Fruit fly (Drosophila melanogaster) whole organism, wandering third instar larva: ENCODE measurements around the gene CG43998.

Experiments
- Abd-B ChIP-seq: fragments of >200 bp; optimal IDR thresholded peaks from 2 replicates; lab custom pipeline; 2017; ENCODE audit warnings: missing biosample characterization, missing genetic modification characterization
- CG32264 ChIP-seq: fragments of 200-800 bp; sonication (Bioruptor generic); optimal IDR thresholded peaks from 2 replicates; lab custom pipeline; 2016; ENCODE audit warnings: missing biosample characterization, missing genetic modification characterization
- CrebA ChIP-seq: fragments of 200-800 bp; sonication (Bioruptor generic); optimal IDR thresholded peaks from 2 replicates; lab custom pipeline; 2016; ENCODE audit warnings: missing biosample characterization, mild to moderate bottlenecking, missing genetic modification characterization, borderline replicate concordance
- Dfd ChIP-seq: fragments of >200 bp; optimal IDR thresholded peaks from 2 replicates; lab custom pipeline; 2017; ENCODE audit warnings: missing biosample characterization, missing genetic modification characterization
- Dif ChIP-seq: fragments of 200-275, 200-300 bp; sonication (Bioruptor generic); optimal IDR thresholded peaks from 2 replicates; lab custom pipeline; 2018; ENCODE audit warnings: missing biosample characterization, missing genetic modification characterization; ENCODE audit not compliant: partially characterized antibody
- GATAd ChIP-seq: sonication (Bioruptor generic); optimal IDR thresholded peaks from 2 replicates; lab custom pipeline; 2016; ENCODE audit warnings: missing biosample characterization, missing genetic modification characterization
- HLH106 ChIP-seq: fragments of 200-800 bp; optimal IDR thresholded peaks from 3 replicates; lab custom pipeline; 2019; ENCODE audit warnings: missing biosample characterization, mild to moderate bottlenecking, missing genetic modification characterization, moderate library complexity
- Hnf4 ChIP-seq: fragments of 200-800 bp; sonication (Bioruptor generic); optimal IDR thresholded peaks from 2 replicates; lab custom pipeline; 2016; ENCODE audit warnings: missing biosample characterization, mild to moderate bottlenecking, missing genetic modification characterization
- Hr78 ChIP-seq: fragments of >200 bp; optimal IDR thresholded peaks from 2 replicates; lab custom pipeline; 2017; ENCODE audit warnings: missing biosample characterization, missing genetic modification characterization
- Hr83 ChIP-seq: fragments of 200-300 bp; sonication (Bioruptor generic); optimal IDR thresholded peaks from 2 replicates; lab custom pipeline; 2016; ENCODE audit warnings: missing biosample characterization, mild to moderate bottlenecking, missing genetic modification characterization, moderate library complexity; ENCODE audit not compliant: poor library complexity, severe bottlenecking
- Mio ChIP-seq: sonication (Bioruptor generic); optimal IDR thresholded peaks from 2 replicates; lab custom pipeline; 2016; ENCODE audit warnings: missing biosample characterization, missing genetic modification characterization
- Myc ChIP-seq: fragments of >200 bp; optimal IDR thresholded peaks from 2 replicates; lab custom pipeline; 2017
- N ChIP-seq: fragments of >200 bp; optimal IDR thresholded peaks from 2 replicates; lab custom pipeline; 2018; ENCODE audit warnings: missing biosample characterization, missing external identifiers, missing genetic modification characterization
- OdsH ChIP-seq: fragments of 200-800 bp; sonication (Bioruptor generic); optimal IDR thresholded peaks from 2 replicates; lab custom pipeline; 2016; ENCODE audit warnings: missing biosample characterization, mild to moderate bottlenecking, missing genetic modification characterization
- Rel ChIP-seq, 2 experiments: fragments of 200-800 bp; sonication (Bioruptor generic) in 1 of 2; optimal IDR thresholded peaks; 2 replicates in 1 of 2; 3 replicates in 1 of 2; lab custom pipeline; 2016 to 2019; ENCODE audit warnings: mild to moderate bottlenecking in 2 of 2, missing biosample characterization in 2 of 2, missing genetic modification characterization in 2 of 2, moderate library complexity in 1 of 2
- Sp1 ChIP-seq: fragments of 200-800 bp; sonication (Bioruptor generic); optimal IDR thresholded peaks from 3 replicates; lab custom pipeline; 2019; ENCODE audit warnings: missing biosample characterization, mild to moderate bottlenecking, missing genetic modification characterization, moderate library complexity
- br ChIP-seq: fragments of 200-800 bp; sonication (Bioruptor generic); optimal IDR thresholded peaks from 2 replicates; lab custom pipeline; 2016; ENCODE audit warnings: missing biosample characterization, missing genetic modification characterization
- brk ChIP-seq: fragments of 200-800 bp; sonication (Bioruptor generic); optimal IDR thresholded peaks from 2 replicates; lab custom pipeline; 2016; ENCODE audit warnings: missing biosample characterization, mild to moderate bottlenecking, missing genetic modification characterization
- dl ChIP-seq, 2 experiments: fragments of 175-275, 200-275 bp in 1 of 2; fragments of 200-275 bp in 1 of 2; sonication (Bioruptor generic); optimal IDR thresholded peaks; lab custom pipeline; 2018; ENCODE audit warnings: mild to moderate bottlenecking in 2 of 2, missing biosample characterization in 2 of 2, missing genetic modification characterization in 2 of 2, moderate library complexity in 2 of 2; ENCODE audit not compliant: partially characterized antibody in 2 of 2, insufficient read depth in 1 of 2
- dmrt93B ChIP-seq: fragments of 200-800 bp; sonication (Bioruptor generic); optimal IDR thresholded peaks from 2 replicates; lab custom pipeline; 2018; ENCODE audit warnings: missing biosample characterization, mild to moderate bottlenecking, missing genetic modification characterization
- dsf ChIP-seq: sonication (Bioruptor generic); optimal IDR thresholded peaks from 2 replicates; lab custom pipeline; 2016; ENCODE audit warnings: missing biosample characterization, missing genetic modification characterization, borderline replicate concordance
- ey ChIP-seq: fragments of 200-800 bp; sonication (Bioruptor generic); optimal IDR thresholded peaks from 2 replicates; lab custom pipeline; 2016; ENCODE audit warnings: missing biosample characterization, missing genetic modification characterization
- foxo ChIP-seq, 2 experiments: fragments of 200-800 bp; sonication (Bioruptor generic); optimal IDR thresholded peaks; 2 replicates in 1 of 2; 3 replicates in 1 of 2; lab custom pipeline; 2016 to 2017; ENCODE audit warnings: missing biosample characterization in 2 of 2, missing genetic modification characterization in 2 of 2
- fru ChIP-seq: fragments of 200-800 bp; sonication (Bioruptor generic); optimal IDR thresholded peaks from 3 replicates; lab custom pipeline; 2016; ENCODE audit warnings: missing biosample characterization, mild to moderate bottlenecking, missing genetic modification characterization
- h ChIP-seq: fragments of 200-800 bp; sonication (Bioruptor generic); optimal IDR thresholded peaks from 3 replicates; lab custom pipeline; 2016; ENCODE audit warnings: missing biosample characterization, mild to moderate bottlenecking, missing genetic modification characterization
- jim ChIP-seq: fragments of 175-275, 200-325 bp; sonication (Bioruptor generic); optimal IDR thresholded peaks from 2 replicates; lab custom pipeline; 2016; ENCODE audit warnings: missing biosample characterization, mild to moderate bottlenecking, missing genetic modification characterization
- lola ChIP-seq: fragments of >200 bp; optimal IDR thresholded peaks from 2 replicates; lab custom pipeline; 2017; ENCODE audit warnings: missing biosample characterization, missing genetic modification characterization
- pan ChIP-seq: fragments of >200 bp; optimal IDR thresholded peaks from 2 replicates; lab custom pipeline; 2017
- psq ChIP-seq: fragments of 200-800 bp; sonication (Bioruptor generic); optimal IDR thresholded peaks from 3 replicates; lab custom pipeline; 2017; ENCODE audit warnings: missing biosample characterization, mild to moderate bottlenecking, missing genetic modification characterization, moderate library complexity
- rgr ChIP-seq: fragments of 200-800 bp; sonication (Bioruptor generic); optimal IDR thresholded peaks from 3 replicates; lab custom pipeline; 2016; ENCODE audit warnings: missing biosample characterization, mild to moderate bottlenecking, missing genetic modification characterization
- sage ChIP-seq: fragments of 200-800 bp; sonication (Bioruptor generic); optimal IDR thresholded peaks from 2 replicates; lab custom pipeline; 2016; ENCODE audit warnings: missing biosample characterization, mild to moderate bottlenecking, missing genetic modification characterization
- sv ChIP-seq: fragments of 200-800 bp; sonication (Bioruptor generic); optimal IDR thresholded peaks from 3 replicates; lab custom pipeline; 2016; ENCODE audit warnings: missing biosample characterization, missing genetic modification characterization
- usp ChIP-seq: fragments of >200 bp; optimal IDR thresholded peaks from 2 replicates; lab custom pipeline; 2017; ENCODE audit warnings: missing biosample characterization, missing genetic modification characterization
- woc ChIP-seq: sonication (Bioruptor generic); optimal IDR thresholded peaks from 2 replicates; lab custom pipeline; 2016; ENCODE audit warnings: missing biosample characterization, mild to moderate bottlenecking, missing genetic modification characterization

CG43998 gene

DNA sequence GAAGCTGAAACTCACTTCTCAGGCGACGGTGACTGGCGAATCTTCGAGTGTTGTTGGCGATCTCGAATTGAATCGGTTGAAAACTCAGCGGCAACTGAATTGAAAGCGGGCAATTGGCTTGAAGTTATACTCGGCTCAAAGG, 19.4 kb upstream of the CG43998 start, which contains the start of gene CG12268:
Gene CG12268, minus strand, starts transcription at position 101 of the 142 bp plus-strand sequence.
- TF ChIP-seq psq: no peak
- no peak for TF ChIP-seq woc
- TF ChIP-seq Rel (GFP tag; optimal IDR thresholded peaks at IDR 0.05; lab: Kevin White, UChicago): no peak
- no peak for TF ChIP-seq Rel (tag; optimal IDR thresholded peaks at IDR 0.05; lab: Kevin White, UChicago)
- no peak for TF ChIP-seq sage
- no peak for TF ChIP-seq lola
- no peak for TF ChIP-seq CG32264 (GFP tag; lab: Kevin White, UChicago)
- no peak for TF ChIP-seq pan (lab: Kevin White, UChicago)
- TF ChIP-seq Dfd (GFP tag; lab: Kevin White, UChicago): no peak
- no peak for TF ChIP-seq ey
- TF ChIP-seq jim (GFP tag; lab: Kevin White, UChicago): no peak
- TF ChIP-seq Hr83 (GFP tag; lab: Kevin White, UChicago): no peak
- TF ChIP-seq dmrt93B (GFP tag; lab: Kevin White, UChicago): no peak

DNA sequence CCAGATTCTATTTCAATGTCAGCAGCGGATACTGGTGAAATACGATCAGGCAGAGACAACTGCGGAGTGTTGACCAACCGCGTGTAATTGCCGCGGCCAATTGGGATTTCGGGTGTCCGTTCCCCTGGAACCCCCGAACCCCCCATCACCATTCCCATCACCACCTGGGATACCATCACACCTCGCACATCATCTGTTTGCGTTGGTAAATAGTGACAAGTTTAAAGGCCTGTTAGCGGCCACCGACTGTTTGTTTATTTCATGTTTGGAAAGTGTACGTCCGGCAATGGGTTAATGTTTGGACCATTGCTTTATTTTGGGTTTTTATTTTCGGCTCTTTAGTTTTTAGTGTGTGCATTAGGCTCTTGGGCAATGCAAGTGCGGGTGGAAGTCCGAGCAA, 18.2 kb upstream of the CG43998 start:
- TF ChIP-seq GATAd (GFP tag; lab: Kevin White, UChicago) (no peak), Mio (GFP tag; lab: Kevin White, UChicago) (no peak), brk (GFP tag; lab: Kevin White, UChicago) (no peak), dsf (GFP tag; lab: Kevin White, UChicago) (no peak), woc (no peak), OdsH (GFP tag; lab: Kevin White, UChicago) (no peak), N (GFP tag; lab: Kevin White, UChicago) (no peak), Myc (no peak), ey (no peak), Sp1 (GFP tag; lab: Kevin White, UChicago) (no peak), Dfd (GFP tag; lab: Kevin White, UChicago) (no peak), pan (lab: Kevin White, UChicago) (no peak), jim (GFP tag; lab: Kevin White, UChicago) (no peak), Abd-B (no peak), dl (GFP tag; optimal IDR thresholded peaks at IDR 0.05; lab: Kevin White, UChicago; ENCODE audit: insufficient read depth in 1 of 2, partially characterized antibody in 2 of 2) (no peak), usp (GFP tag; lab: Kevin White, UChicago) (no peak), CG32264 (GFP tag; lab: Kevin White, UChicago) (no peak), Hnf4 (GFP tag; lab: Kevin White, UChicago) (no peak), Hr83 (GFP tag; lab: Kevin White, UChicago) (no peak), lola (no peak)

DNA sequence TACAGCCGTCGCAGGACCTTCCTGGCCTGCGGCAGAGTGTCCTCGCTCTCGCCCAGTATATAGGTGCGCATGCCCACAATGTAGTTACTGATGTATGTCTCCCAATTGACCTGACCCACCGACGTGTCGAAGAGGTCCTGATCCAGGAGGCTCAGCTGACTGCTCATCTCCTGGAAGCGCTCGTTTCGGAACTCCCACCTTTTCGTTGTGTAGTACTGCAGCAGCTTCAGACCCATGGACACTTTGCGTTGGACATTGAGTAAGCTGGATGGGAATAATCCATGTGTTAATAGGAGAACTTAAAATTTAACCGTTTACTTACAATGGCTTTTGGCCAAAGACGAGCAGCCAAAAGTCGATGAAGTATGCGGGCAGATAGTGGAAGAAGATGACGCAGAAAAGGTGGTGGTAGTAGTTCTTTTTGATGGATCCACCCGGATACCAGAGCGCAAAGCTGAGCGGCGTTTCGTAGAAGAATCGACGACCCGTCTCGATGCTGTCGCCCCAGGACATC, 15.1 kb upstream of the CG43998 start:
- no peak for TF ChIP-seq N (GFP tag; lab: Kevin White, UChicago)
- no peak for TF ChIP-seq OdsH (GFP tag; lab: Kevin White, UChicago)

DNA sequence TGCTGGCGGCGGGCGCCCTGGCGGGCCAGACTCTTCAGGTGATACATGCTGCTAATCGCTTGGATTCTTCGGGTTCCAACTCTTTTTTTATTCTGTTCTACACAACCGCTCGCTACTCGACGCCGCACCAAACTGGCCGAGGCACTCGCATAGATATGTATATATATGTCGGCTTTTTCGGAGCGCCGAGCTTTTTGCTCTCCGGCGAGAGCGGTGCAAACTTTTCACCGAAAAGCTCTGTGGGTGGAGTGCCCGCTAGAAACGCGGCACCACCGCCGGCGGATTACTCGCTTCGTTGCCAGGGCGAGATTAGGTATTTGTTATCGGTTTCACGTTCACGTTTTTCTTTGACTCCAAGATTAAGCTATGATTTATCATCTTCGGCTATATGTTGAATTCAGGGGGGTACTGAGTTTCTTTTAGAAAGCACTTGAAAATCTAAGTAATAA, 14.2 kb upstream of the CG43998 start, which contains the start of gene Gdh:
Gene Gdh, minus strand, starts transcription at position 137 of the 449 bp plus-strand sequence.
- TF ChIP-seq Rel (GFP tag; optimal IDR thresholded peaks at IDR 0.05; lab: Kevin White, UChicago) (no peak), Rel (tag; optimal IDR thresholded peaks at IDR 0.05; lab: Kevin White, UChicago) (peak; percentile 49), Abd-B (no peak), Sp1 (GFP tag; lab: Kevin White, UChicago) (peak; percentile 33), dl (GFP tag; optimal IDR thresholded peaks at IDR 0.05; lab: Kevin White, UChicago; ENCODE audit: insufficient read depth in 1 of 2, partially characterized antibody in 2 of 2) (peak; percentile 42 to 76), lola (no peak), HLH106 (tag; lab: Kevin White, UChicago) (peak; percentile 15), Dif (peak; percentile 85), rgr (peak; percentile 18), h (GFP tag; lab: Kevin White, UChicago) (peak; percentile 33)

DNA sequence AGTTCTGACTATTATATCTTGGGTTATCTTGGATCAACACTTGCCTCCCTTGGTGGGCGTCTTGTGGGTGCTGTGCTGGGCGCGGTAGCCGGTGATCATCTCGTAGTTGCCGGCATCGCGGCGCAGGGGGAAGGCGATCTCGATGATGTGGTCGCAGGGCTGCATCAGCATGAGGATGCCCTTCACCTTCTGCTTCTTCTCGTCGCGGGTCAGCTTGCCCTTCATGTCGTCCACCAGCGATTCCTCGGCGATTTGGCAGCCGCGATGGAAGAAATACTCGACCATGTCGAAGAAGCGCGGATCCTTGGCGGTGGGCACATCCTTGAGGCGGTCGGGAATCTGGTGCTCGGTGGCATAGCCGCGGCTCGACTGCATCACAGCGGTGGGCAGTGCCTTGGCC, 13.8 kb upstream of the CG43998 start:
- TF ChIP-seq CrebA (GFP tag; lab: Kevin White, UChicago) (no peak), sv (no peak), rgr (no peak), pan (lab: Kevin White, UChicago) (no peak), foxo (GFP tag; optimal IDR thresholded peaks at IDR 0.05; lab: Kevin White, UChicago) (no peak), Hr78 (GFP tag; lab: Kevin White, UChicago) (no peak), dl (GFP tag; optimal IDR thresholded peaks at IDR 0.05; lab: Kevin White, UChicago; ENCODE audit: insufficient read depth in 1 of 2, partially characterized antibody in 2 of 2) (no peak), usp (GFP tag; lab: Kevin White, UChicago) (no peak), fru (no peak), br (GFP tag; lab: Kevin White, UChicago) (no peak), HLH106 (tag; lab: Kevin White, UChicago) (no peak), Mio (GFP tag; lab: Kevin White, UChicago) (no peak)
